Worm (Caenorhabditis elegans): ENCODE measurements around the gene sre-54.

DNA sequence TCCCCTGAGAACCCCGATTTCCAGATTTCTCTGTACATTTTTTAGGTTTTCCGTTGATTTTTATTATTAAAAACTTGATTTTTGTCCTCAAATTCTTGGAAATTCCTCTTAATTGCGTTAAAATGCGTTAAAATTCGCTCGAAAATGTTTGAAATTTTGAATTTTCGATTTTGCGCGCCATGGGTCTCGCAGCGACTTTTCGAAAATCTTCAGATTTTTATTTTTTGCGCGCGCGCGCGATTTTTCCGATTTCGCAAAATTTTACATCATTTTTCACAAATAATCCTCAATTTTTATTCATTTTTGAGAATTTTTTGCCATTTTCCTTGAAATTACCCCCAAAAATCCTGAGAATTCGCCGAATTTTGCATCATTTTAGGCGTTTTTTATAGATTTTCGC lies 48.7 kb upstream of the sre-54 start:
- TF ChIP-seq lin-13 (GFP tag; optimal IDR thresholded peaks at IDR 0.05): no peak
- TF ChIP-seq unc-62 (GFP tag; optimal IDR thresholded peaks at IDR 0.05): no peak
- TF ChIP-seq elt-3 (tag; optimal IDR thresholded peaks at IDR 0.05): no peak
- no peak for TF ChIP-seq lsy-2 (tag; optimal IDR thresholded peaks at IDR 0.05)
- TF ChIP-seq C34F6.9 (tag; optimal IDR thresholded peaks at IDR 0.05): no peak
- no peak for TF ChIP-seq ceh-16 (tag; optimal IDR thresholded peaks at IDR 0.05)
- TF ChIP-seq nhr-11 (tag; optimal IDR thresholded peaks at IDR 0.05): no peak
- TF ChIP-seq elt-1 (tag; optimal IDR thresholded peaks at IDR 0.05): no peak
